Fruit fly (Drosophila melanogaster) whole organism, wandering third instar larva: Measurements from ENCODE around the gene meng.
A peak's percentile ranks its signal among the peaks of the same experiment; 100 is the strongest.

Experiments used
- Abd-B ChIP-seq: fragments of >200 bp; optimal IDR thresholded peaks from 2 replicates; lab custom pipeline; 2017; ENCODE audit warnings: missing biosample characterization, missing genetic modification characterization
- CG9705 ChIP-seq: fragments of 200-800 bp; sonication (Bioruptor generic); optimal IDR thresholded peaks from 2 replicates; lab custom pipeline; 2018; ENCODE audit warnings: missing biosample characterization, mild to moderate bottlenecking, missing genetic modification characterization
- CrebA ChIP-seq: fragments of 200-800 bp; sonication (Bioruptor generic); optimal IDR thresholded peaks from 2 replicates; lab custom pipeline; 2016; ENCODE audit warnings: missing biosample characterization, mild to moderate bottlenecking, missing genetic modification characterization, borderline replicate concordance
- GATAd ChIP-seq: sonication (Bioruptor generic); optimal IDR thresholded peaks from 2 replicates; lab custom pipeline; 2016; ENCODE audit warnings: missing biosample characterization, missing genetic modification characterization
- Hnf4 ChIP-seq: fragments of 200-800 bp; sonication (Bioruptor generic); optimal IDR thresholded peaks from 2 replicates; lab custom pipeline; 2016; ENCODE audit warnings: missing biosample characterization, mild to moderate bottlenecking, missing genetic modification characterization
- Hr78 ChIP-seq: fragments of >200 bp; optimal IDR thresholded peaks from 2 replicates; lab custom pipeline; 2017; ENCODE audit warnings: missing biosample characterization, missing genetic modification characterization
- Hr83 ChIP-seq: fragments of 200-300 bp; sonication (Bioruptor generic); optimal IDR thresholded peaks from 2 replicates; lab custom pipeline; 2016; ENCODE audit warnings: missing biosample characterization, mild to moderate bottlenecking, missing genetic modification characterization, moderate library complexity; ENCODE audit not compliant: poor library complexity, severe bottlenecking
- Jra ChIP-seq: sonication (Bioruptor generic); optimal IDR thresholded peaks from 2 replicates; lab custom pipeline; 2016; ENCODE audit warnings: missing biosample characterization, missing genetic modification characterization
- Mio ChIP-seq: sonication (Bioruptor generic); optimal IDR thresholded peaks from 2 replicates; lab custom pipeline; 2016; ENCODE audit warnings: missing biosample characterization, missing genetic modification characterization
- Myc ChIP-seq: fragments of >200 bp; optimal IDR thresholded peaks from 2 replicates; lab custom pipeline; 2017
- N ChIP-seq: fragments of >200 bp; optimal IDR thresholded peaks from 2 replicates; lab custom pipeline; 2018; ENCODE audit warnings: missing biosample characterization, missing external identifiers, missing genetic modification characterization
- OdsH ChIP-seq: fragments of 200-800 bp; sonication (Bioruptor generic); optimal IDR thresholded peaks from 2 replicates; lab custom pipeline; 2016; ENCODE audit warnings: missing biosample characterization, mild to moderate bottlenecking, missing genetic modification characterization
- Rel ChIP-seq, 2 experiments: fragments of 200-800 bp; sonication (Bioruptor generic) in 1 of 2; optimal IDR thresholded peaks; 2 replicates in 1 of 2; 3 replicates in 1 of 2; lab custom pipeline; 2016 to 2019; ENCODE audit warnings: mild to moderate bottlenecking in 2 of 2, missing biosample characterization in 2 of 2, missing genetic modification characterization in 2 of 2, moderate library complexity in 1 of 2
- Sp1 ChIP-seq: fragments of 200-800 bp; sonication (Bioruptor generic); optimal IDR thresholded peaks from 3 replicates; lab custom pipeline; 2019; ENCODE audit warnings: missing biosample characterization, mild to moderate bottlenecking, missing genetic modification characterization, moderate library complexity
- brk ChIP-seq: fragments of 200-800 bp; sonication (Bioruptor generic); optimal IDR thresholded peaks from 2 replicates; lab custom pipeline; 2016; ENCODE audit warnings: missing biosample characterization, mild to moderate bottlenecking, missing genetic modification characterization
- dmrt93B ChIP-seq: fragments of 200-800 bp; sonication (Bioruptor generic); optimal IDR thresholded peaks from 2 replicates; lab custom pipeline; 2018; ENCODE audit warnings: missing biosample characterization, mild to moderate bottlenecking, missing genetic modification characterization
- dsf ChIP-seq: sonication (Bioruptor generic); optimal IDR thresholded peaks from 2 replicates; lab custom pipeline; 2016; ENCODE audit warnings: missing biosample characterization, missing genetic modification characterization, borderline replicate concordance
- ey ChIP-seq: fragments of 200-800 bp; sonication (Bioruptor generic); optimal IDR thresholded peaks from 2 replicates; lab custom pipeline; 2016; ENCODE audit warnings: missing biosample characterization, missing genetic modification characterization
- foxo ChIP-seq, 2 experiments: fragments of 200-800 bp; sonication (Bioruptor generic); optimal IDR thresholded peaks; 2 replicates in 1 of 2; 3 replicates in 1 of 2; lab custom pipeline; 2016 to 2017; ENCODE audit warnings: missing biosample characterization in 2 of 2, missing genetic modification characterization in 2 of 2
- fru ChIP-seq: fragments of 200-800 bp; sonication (Bioruptor generic); optimal IDR thresholded peaks from 3 replicates; lab custom pipeline; 2016; ENCODE audit warnings: missing biosample characterization, mild to moderate bottlenecking, missing genetic modification characterization
- h ChIP-seq: fragments of 200-800 bp; sonication (Bioruptor generic); optimal IDR thresholded peaks from 3 replicates; lab custom pipeline; 2016; ENCODE audit warnings: missing biosample characterization, mild to moderate bottlenecking, missing genetic modification characterization
- jim ChIP-seq: fragments of 175-275, 200-325 bp; sonication (Bioruptor generic); optimal IDR thresholded peaks from 2 replicates; lab custom pipeline; 2016; ENCODE audit warnings: missing biosample characterization, mild to moderate bottlenecking, missing genetic modification characterization
- lola ChIP-seq: fragments of >200 bp; optimal IDR thresholded peaks from 2 replicates; lab custom pipeline; 2017; ENCODE audit warnings: missing biosample characterization, missing genetic modification characterization
- psq ChIP-seq: fragments of 200-800 bp; sonication (Bioruptor generic); optimal IDR thresholded peaks from 3 replicates; lab custom pipeline; 2017; ENCODE audit warnings: missing biosample characterization, mild to moderate bottlenecking, missing genetic modification characterization, moderate library complexity
- sage ChIP-seq: fragments of 200-800 bp; sonication (Bioruptor generic); optimal IDR thresholded peaks from 2 replicates; lab custom pipeline; 2016; ENCODE audit warnings: missing biosample characterization, mild to moderate bottlenecking, missing genetic modification characterization
- sv ChIP-seq: fragments of 200-800 bp; sonication (Bioruptor generic); optimal IDR thresholded peaks from 3 replicates; lab custom pipeline; 2016; ENCODE audit warnings: missing biosample characterization, missing genetic modification characterization
- usp ChIP-seq: fragments of >200 bp; optimal IDR thresholded peaks from 2 replicates; lab custom pipeline; 2017; ENCODE audit warnings: missing biosample characterization, missing genetic modification characterization
- woc ChIP-seq: sonication (Bioruptor generic); optimal IDR thresholded peaks from 2 replicates; lab custom pipeline; 2016; ENCODE audit warnings: missing biosample characterization, mild to moderate bottlenecking, missing genetic modification characterization

The meng gene

DNA sequence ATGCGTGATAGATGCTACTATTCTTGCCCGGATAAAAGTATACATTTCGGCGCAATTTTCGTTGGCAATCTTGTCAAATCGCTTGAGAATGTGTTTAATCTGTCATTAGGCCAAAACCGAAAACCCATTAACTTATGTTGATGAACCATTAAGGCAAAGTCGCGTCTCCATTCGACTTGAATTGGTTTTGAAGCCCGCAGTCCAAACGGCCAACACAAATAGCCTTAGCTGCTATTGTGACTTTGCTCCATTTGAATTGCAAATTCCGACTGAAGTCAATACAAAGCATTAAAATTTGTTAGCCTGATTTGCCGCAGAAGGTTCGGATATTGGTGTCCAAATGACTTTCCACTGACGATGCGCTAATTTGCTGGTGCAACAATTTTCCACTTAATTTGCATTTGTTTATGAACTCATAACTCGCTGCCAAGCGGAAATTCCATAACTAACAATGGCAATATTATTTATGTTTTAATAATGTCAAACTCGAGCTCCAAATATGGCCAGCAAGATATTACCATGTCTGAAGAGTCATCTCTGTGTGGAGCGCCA is 35.9 kb upstream of the meng start:
- TF ChIP-seq lola (GFP tag; lab: Kevin White, UChicago) (no peak), Hnf4 (GFP tag; lab: Kevin White, UChicago) (no peak), psq (no peak), OdsH (GFP tag; lab: Kevin White, UChicago) (no peak), Jra (GFP tag; lab: Kevin White, UChicago) (no peak), usp (no peak), foxo (GFP tag; optimal IDR thresholded peaks at IDR 0.05; lab: Kevin White, UChicago) (no peak)

DNA sequence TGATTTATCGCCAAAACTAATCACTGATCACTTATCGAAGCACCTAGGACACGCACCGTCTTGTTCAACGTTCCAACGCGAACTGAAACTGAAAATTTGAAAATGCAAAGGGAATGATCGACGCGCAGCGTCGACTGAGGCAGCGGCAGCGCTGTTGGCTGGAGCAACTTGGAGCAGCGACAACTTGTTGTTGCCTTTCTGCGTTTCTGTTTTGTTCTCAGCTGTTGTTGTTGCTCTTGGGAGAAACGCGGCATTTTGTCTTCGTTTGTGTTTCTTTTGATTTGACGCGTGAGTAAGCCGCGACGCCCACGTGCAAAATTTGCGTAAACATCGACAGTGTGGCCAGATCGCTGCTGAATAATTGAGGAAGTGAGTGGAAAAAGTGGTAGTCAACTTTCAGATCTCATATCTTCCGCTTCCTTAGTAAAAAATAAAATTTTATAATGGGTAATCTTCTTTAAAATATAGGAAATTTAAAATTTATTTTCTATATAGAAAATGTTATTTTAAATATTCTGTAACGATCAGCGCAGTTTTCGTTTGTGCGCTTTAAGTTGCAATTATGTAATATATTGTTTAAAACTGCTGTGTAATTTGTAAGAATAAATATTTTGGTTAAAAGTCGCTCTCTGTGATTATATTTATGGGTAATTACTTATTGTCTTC is 33.2 kb upstream of the meng start, which contains the start of gene Tsp:
Gene Tsp (minus strand): TSS at position 90 of the 666 bp plus-strand sequence.
- peak; percentile 8 for TF ChIP-seq psq
- no peak for TF ChIP-seq N (GFP tag; lab: Kevin White, UChicago)

DNA sequence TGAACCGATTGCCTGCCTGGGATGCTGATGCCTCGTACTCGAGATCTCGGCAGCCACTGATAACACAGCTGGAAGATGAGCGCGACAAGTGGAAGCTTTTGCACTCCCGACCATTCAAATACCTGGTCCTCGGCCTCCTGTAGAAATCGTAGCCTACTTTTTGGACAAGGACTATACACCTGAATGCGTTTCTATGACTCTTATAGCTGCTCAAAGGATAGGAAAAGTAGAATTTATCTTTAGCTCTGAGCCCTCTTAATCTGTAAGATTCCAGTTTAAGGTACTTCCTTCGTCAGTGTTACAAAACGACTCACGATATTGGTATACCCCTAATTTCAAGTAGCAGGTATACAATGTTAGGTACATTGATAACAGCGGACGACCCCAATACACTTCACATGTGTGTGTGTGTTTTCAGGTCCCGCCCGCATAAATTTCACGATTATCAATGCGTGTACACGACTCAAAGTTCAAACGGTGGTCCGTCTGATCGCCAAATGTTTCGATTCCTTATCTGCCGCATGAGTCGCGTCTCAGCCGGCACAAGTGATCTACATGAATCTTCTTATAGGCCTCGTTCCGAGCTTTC is 26.0 kb upstream of the meng start, which contains the start of gene AkhR:
Gene AkhR (minus strand): TSS at position 5 of the 589 bp plus-strand sequence.
- TF ChIP-seq ey (GFP tag; lab: Kevin White, UChicago) (no peak), OdsH (GFP tag; lab: Kevin White, UChicago) (no peak), lola (GFP tag; lab: Kevin White, UChicago) (no peak), dsf (GFP tag; lab: Kevin White, UChicago) (no peak), Mio (GFP tag; lab: Kevin White, UChicago) (no peak), woc (GFP tag; lab: Kevin White, UChicago) (no peak), Hr83 (no peak), Abd-B (GFP tag; lab: Kevin White, UChicago) (no peak), Hnf4 (GFP tag; lab: Kevin White, UChicago) (no peak), psq (no peak), Hr78 (no peak), h (GFP tag; lab: Kevin White, UChicago) (no peak), sv (GFP tag; lab: Kevin White, UChicago) (no peak)

DNA sequence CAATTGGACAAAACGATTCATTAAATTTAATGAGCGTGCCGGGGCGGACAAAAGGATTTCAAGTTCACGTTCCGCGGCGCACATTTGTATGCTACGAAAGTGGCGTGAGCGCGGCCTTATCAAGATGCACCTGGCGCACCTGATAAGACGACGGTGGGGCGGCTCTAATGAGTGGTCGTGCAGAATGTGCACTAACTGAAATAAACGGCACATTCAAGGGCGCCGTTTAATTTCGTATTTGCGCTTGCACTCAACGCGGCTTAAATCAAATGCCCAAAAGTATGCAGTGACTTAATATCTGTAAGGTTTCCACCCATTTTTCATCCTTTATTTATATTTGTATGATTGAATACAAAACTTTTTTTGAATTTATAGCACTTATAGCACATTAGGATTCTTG is 25.4 kb upstream of the meng start:
- peak; percentile 70 for TF ChIP-seq Myc (lab: Kevin White, UChicago)
- peak; percentile 35 for TF ChIP-seq N (GFP tag; lab: Kevin White, UChicago)
- no peak for TF ChIP-seq sv (GFP tag; lab: Kevin White, UChicago)
- TF ChIP-seq jim (GFP tag; lab: Kevin White, UChicago) = no peak

DNA sequence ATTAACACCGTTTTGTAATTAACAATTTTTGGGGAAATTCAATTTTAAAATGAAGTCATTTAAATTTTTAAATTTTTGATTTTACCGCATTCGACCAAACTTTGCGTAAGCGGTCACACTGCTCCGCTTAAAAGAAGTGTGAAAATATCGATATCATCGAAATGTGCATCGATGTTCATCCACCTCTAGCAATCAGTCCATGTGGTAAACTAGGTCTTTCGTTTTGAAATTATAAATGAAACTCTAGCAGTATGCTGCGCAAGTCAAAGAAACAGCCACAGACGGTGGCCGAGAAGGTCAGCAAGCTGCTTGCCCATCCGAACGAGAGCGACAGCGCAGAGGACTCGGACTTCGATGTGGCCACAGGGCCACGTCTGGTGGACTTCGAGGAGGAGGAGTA is 24.8 kb upstream of the meng start, which contains the start of gene Aatf:
Gene Aatf (plus strand): TSS at position 166 of the 400 bp plus-strand sequence.
- TF ChIP-seq Rel (GFP tag; optimal IDR thresholded peaks at IDR 0.05; lab: Kevin White, UChicago) (no peak), Rel (tag; optimal IDR thresholded peaks at IDR 0.05; lab: Kevin White, UChicago) (no peak), dmrt93B (no peak)

- TF ChIP-seq brk (GFP tag; lab: Kevin White, UChicago) (no peak), Rel (GFP tag; optimal IDR thresholded peaks at IDR 0.05; lab: Kevin White, UChicago) (no peak), Rel (tag; optimal IDR thresholded peaks at IDR 0.05; lab: Kevin White, UChicago) (no peak), woc (GFP tag; lab: Kevin White, UChicago) (no peak), fru (GFP tag; lab: Kevin White, UChicago) (no peak), Hr83 (no peak), CrebA (GFP tag; lab: Kevin White, UChicago) (no peak), sage (GFP tag; lab: Kevin White, UChicago) (no peak), lola (GFP tag; lab: Kevin White, UChicago) (no peak), Hnf4 (GFP tag; lab: Kevin White, UChicago) (no peak), h (GFP tag; lab: Kevin White, UChicago) (no peak), foxo (GFP tag; optimal IDR thresholded peaks at IDR 0.05; lab: Kevin White, UChicago) (no peak), Sp1 (GFP tag; lab: Kevin White, UChicago) (no peak), jim (GFP tag; lab: Kevin White, UChicago) (no peak), CG9705 (GFP tag; lab: Kevin White, UChicago) (no peak), GATAd (GFP tag; lab: Kevin White, UChicago) (no peak)
These were observed 20.6 kb upstream of the meng start for dm6 chr2L:6721710-6722109.
